Fruit fly (Drosophila melanogaster) ovary, adult (tissue): ENCODE results near the gene CG18641.
A peak's percentile ranks its signal among the peaks of the same experiment; 100 is the strongest.

Experiments used
- CG17801 ChIP-seq: fragments of 200-800 bp; optimal IDR thresholded peaks from 2 replicates; lab custom pipeline; 2019; ENCODE audit warnings: missing biosample characterization, mild to moderate bottlenecking, missing genetic modification characterization, moderate library complexity; ENCODE audit not compliant: partially characterized antibody

CG18641 gene

DNA sequence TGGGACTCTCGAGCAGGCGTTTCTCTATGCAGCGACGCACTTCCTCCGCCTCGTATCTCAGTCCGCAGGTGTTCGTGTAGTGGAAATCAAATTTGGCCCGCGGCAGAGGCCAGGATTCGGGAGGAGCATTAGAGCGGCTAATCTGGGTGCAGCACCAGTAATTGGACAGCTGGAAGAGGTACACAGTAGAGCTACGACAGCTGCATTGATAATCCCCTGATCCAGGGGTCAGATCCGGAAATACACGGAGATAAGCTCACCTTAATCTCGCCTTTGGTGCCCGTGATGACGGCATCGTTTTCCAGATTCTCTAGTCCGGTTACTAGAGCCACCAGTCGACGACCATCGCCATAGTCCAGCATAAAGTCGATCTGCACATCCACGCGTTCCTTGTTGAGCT is 44.8 kb downstream of the CG18641 start:
- TF ChIP-seq CG17801 (GFP tag; lab: Kevin White, UChicago) = no peak

dm6 chr2L:2365655-2366214 is 49.4 kb downstream of the CG18641 start:
- TF ChIP-seq CG17801 (GFP tag; lab: Kevin White, UChicago) = no peak

DNA sequence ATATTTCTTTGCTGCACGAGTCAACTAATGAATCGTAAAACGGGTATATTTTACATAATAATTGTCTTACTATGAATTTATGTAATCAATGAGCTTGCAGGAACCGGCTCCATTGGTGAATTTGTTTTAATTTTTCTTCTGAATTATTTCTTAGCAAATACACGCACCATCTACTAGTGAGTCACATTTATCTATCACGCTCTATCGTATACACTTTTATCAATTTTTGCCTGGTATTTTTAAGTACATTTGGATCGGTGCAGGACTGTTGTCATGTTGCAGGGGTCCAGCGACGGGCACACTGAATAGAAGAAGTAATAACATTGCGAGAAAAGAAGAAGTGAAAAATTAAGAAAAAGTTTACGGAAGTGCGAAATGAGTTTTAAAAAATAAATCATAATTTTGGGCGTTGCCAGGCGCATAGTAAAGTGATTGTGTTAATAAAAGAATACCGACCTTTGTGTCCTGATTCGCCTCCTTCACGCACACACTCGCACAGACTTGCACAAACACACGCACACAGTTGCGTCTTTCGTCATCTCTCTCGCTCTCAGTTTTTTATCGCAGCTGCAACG is 50.0 kb downstream of the CG18641 start, which contains the start of the genes Rab5 and Axud1:
Gene Rab5 (minus strand): TSS at position 197 of the 575 bp plus-strand sequence.
Gene Axud1 (plus strand): TSS at position 269 of the 575 bp plus-strand sequence.
- TF ChIP-seq CG17801 (GFP tag; lab: Kevin White, UChicago) = no peak

DNA sequence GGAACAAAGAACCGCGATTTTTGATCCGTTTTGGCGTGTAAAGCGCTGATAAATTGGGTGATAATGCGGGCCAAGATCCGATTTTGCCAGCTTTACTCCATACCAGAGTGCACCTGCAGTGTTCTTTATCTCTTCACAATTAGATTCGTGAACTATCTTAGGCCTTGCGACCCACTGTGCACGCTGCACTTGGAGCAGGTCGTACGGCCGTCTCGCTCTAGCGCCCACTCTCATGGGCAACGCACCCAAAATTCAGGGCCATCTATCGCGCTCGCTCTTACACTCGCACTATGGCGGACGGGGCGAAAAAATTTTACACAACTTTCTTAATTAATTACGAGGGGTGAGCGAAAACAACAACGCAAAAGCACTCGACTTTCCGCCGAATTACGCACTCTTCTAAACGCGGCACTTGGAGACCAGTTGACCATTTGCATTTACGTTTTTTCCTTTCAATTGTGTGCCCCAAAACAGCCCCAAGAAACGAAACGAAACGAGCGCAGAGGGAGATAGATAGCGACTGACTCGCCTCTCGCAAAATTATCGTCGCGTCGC is 50.8 kb downstream of the CG18641 start:
- TF ChIP-seq CG17801 (GFP tag; lab: Kevin White, UChicago) = no peak

DNA sequence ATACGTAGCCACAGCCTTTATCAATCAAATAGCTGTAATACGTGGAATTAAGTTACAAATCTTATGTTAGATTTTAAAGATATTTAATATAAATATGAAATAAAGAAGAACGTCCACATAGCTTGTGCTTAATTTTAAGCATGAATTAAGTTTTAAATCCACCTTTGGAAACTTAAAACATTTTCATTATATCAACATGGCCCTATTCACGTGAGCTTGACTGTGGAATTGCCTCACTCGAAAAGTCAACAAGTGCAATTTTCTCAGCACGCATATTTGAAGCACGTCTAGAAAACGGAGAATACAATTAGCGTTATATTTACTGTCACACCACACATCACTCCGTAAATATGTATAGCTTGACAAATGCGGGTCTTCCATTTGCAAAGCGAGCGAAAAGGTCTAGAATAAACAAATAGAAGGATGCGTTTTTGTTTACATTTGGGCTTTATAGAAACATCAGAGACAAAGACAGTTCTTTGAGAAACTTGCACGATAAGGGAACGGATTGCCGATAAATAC is 51.4 kb downstream of the CG18641 start:
- TF ChIP-seq CG17801 (GFP tag; lab: Kevin White, UChicago) = peak; percentile 97

DNA sequence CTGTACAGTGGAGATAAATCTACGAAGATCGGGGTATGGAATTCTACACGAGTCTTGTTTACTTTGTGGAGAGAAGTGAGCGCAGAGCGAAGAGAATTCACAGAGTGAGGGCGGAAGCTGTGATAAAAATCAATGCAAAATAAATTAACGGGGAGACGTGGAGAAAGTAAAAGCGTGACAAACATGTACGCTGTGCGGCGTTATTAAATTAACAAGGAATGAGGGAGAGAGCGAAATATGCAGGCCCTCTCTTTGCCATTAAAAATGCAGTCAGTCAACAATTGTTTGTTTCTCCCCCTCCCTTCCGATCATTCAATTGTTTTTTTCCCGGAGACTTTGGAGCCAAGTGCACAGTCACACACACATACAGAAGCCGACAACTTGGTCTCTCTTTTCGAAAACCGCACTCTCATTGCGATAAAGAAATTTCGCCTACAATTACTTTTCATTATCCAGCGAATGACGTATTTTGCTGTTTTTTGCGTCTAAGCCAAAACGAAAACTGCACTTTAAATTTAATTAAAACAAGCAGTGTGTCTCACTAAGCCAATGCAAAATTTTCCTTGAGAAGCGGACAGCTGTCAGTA is 52.2 kb downstream of the CG18641 start:
- no peak for TF ChIP-seq CG17801 (GFP tag; lab: Kevin White, UChicago)

DNA sequence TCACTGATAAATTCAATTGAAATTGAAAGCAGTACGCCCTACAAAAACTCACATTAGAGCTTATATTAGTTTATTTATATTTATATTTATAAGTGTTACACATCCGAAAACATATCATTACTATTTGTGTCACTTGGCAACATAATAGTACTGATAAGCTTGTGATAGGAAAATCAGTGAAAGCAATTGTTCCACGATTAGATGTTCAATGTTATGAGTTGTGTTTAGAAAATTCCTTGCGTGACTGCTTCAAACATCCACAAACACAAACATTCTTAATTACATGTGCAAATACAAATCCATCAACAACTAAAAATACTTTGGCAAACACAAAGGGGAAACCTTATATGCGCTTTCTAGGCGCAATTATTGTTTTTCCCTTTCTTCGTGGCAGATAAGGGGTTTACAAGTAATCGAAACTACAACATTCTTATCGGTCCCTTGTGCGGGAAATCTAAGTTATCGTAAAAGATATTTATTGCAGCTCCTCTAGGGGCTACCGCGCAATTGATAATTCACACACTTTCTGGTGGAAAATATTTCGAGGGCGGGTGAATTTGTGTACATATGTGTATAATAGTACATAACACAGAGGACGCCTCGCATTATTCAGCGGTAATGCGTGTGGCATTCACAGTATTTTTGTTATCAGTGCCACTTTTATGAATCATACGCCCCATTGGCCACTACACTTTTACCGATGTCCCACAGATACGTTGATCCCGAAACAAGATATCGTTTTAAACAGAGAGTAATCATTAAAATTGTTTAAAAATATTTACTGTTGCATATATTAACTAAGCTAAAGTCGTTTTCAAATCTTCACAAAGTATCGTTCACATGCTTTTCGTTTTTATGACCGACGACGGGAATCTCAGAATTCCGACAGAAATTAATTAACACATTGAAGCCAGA is 53.0 kb downstream of the CG18641 start:
- TF ChIP-seq CG17801 (GFP tag; lab: Kevin White, UChicago) = no peak
